Worm (Caenorhabditis elegans): Measurements from ENCODE around the gene ZK856.5.
A peak's percentile ranks its signal among the peaks of the same experiment; 100 is the strongest.

The ZK856.5 gene

DNA sequence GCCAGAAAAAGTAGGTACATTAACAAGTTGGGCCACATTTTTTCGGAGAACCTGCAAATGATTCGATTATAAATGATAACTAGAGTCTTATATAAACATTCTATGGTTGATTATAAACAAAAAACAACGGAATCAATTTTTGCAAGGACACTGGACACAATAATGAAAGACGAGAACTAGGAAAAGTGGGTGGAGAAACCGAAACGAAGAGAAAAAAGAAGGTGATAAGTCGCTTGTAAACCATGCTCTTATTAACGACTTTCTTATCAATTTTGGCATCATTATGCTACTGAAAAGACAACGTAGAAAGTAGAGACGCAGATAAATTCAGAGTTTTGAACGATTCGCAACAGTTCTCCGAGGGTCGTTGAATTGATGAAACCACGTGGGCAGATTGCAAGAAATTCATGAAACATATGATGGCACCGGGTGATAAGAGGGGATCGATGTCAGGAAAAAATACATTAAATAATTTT, at the start of gene ZK856.5:
TSS of gene ZK856.5 (minus strand) at position 51 of the 476 bp plus-strand sequence.
- no peak for TF ChIP-seq mep-1 (tag; optimal IDR thresholded peaks at IDR 0.05)
- TF ChIP-seq pha-4 (tag; optimal IDR thresholded peaks at IDR 0.05), result no peak
- TF ChIP-seq bed-3 (GFP tag; optimal IDR thresholded peaks at IDR 0.05), result no peak
- TF ChIP-seq unc-39 (tag; optimal IDR thresholded peaks at IDR 0.05), result no peak
- no peak for TF ChIP-seq snpc-4 (tag; optimal IDR thresholded peaks at IDR 0.05)
- no peak for TF ChIP-seq zip-8 (tag; optimal IDR thresholded peaks at IDR 0.05)
- no peak for TF ChIP-seq elt-1 (tag; optimal IDR thresholded peaks at IDR 0.05; ENCODE audit: borderline replicate concordance, insufficient read depth)
- TF ChIP-seq mab-5 (tag; optimal IDR thresholded peaks at IDR 0.05), result no peak
- no peak for TF ChIP-seq blmp-1 (tag; optimal IDR thresholded peaks at IDR 0.05)
- TF ChIP-seq mls-2 (tag; optimal IDR thresholded peaks at IDR 0.05), result no peak
- TF ChIP-seq nhr-2 (tag; optimal IDR thresholded peaks at IDR 0.05), result no peak
- no peak for TF ChIP-seq elt-3 (tag; optimal IDR thresholded peaks at IDR 0.05)
- TF ChIP-seq unc-120 (tag; optimal IDR thresholded peaks at IDR 0.05; ENCODE audit: poor library complexity, severe bottlenecking), result no peak

DNA sequence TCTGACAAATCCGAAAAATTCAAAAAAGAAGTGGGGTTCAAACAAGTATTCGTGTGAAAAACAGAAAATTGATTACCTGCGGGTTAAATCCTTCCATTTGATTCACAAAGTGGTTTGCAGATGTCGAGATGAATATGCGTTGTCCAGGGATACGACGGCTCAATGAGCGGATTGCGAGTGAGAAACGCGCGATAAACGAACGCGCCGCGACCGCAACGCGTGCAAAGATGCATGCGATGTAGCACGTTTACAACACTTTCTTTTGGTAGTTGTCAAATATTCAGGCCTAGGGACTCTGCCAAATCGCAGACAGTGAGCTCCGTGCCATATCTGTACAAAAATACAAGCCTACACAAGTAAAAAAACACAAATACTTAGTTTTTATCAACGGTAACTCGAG, 48.7 kb upstream of the ZK856.5 start, which contains the start of gene fubl-1:
TSS of gene fubl-1 (minus strand) at position 202 of the 400 bp plus-strand sequence.
- peak; percentile 42 for TF ChIP-seq mep-1 (tag; optimal IDR thresholded peaks at IDR 0.05)
- peak; percentile 31 for TF ChIP-seq lsy-2 (tag; optimal IDR thresholded peaks at IDR 0.05)
- TF ChIP-seq ces-1 (GFP tag; optimal IDR thresholded peaks at IDR 0.05), result peak; percentile 7
- TF ChIP-seq ceh-43 (GFP tag; optimal IDR thresholded peaks at IDR 0.05), result no peak
- peak; percentile 8 for TF ChIP-seq pha-4 (tag; optimal IDR thresholded peaks at IDR 0.05)
- peak; percentile 2 for TF ChIP-seq lin-13 (tag; optimal IDR thresholded peaks at IDR 0.05)
- TF ChIP-seq snpc-4 (tag; optimal IDR thresholded peaks at IDR 0.05), result no peak
- TF ChIP-seq mls-2 (tag; optimal IDR thresholded peaks at IDR 0.05), result no peak
- no peak for TF ChIP-seq nhr-2 (tag; optimal IDR thresholded peaks at IDR 0.05)
- TF ChIP-seq unc-62 (GFP tag; optimal IDR thresholded peaks at IDR 0.05), result no peak
- TF ChIP-seq sptf-1 (tag; optimal IDR thresholded peaks at IDR 0.05), result peak; percentile 46

DNA sequence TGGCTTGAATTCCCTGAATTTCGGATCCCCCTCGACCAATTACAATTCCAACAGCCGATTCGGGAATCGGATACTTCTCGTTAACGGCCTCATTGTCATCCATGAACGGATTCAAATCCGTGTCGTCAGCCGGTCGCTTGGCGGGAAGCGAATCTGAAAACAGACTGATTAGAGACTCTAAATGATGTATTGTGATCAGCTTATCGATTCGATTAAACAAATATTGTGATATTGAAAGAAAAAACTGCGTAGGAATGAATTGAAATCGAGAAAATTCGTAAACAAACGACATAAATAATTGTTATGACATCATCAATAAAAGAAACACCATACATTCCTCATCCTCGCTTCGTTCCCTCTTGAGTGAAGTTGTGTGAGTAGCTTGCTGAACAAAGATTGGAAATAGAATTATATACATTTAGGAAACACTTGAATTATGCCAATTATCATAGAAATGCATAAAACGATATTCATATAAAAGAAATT, 48.1 kb upstream of the ZK856.5 start:
- no peak for TF ChIP-seq flh-1 (GFP tag; optimal IDR thresholded peaks at IDR 0.05)
- no peak for TF ChIP-seq nhr-28 (tag; optimal IDR thresholded peaks at IDR 0.05)
- TF ChIP-seq ceh-43 (GFP tag; optimal IDR thresholded peaks at IDR 0.05), result no peak
- TF ChIP-seq nhr-2 (tag; optimal IDR thresholded peaks at IDR 0.05), result no peak
- TF ChIP-seq drap-1 (GFP tag; optimal IDR thresholded peaks at IDR 0.05), result no peak
- no peak for TF ChIP-seq ces-1 (GFP tag; optimal IDR thresholded peaks at IDR 0.05)
- TF ChIP-seq mls-2 (tag; optimal IDR thresholded peaks at IDR 0.05), result no peak
- TF ChIP-seq nhr-12 (tag; optimal IDR thresholded peaks at IDR 0.05), result no peak
- no peak for TF ChIP-seq pha-4 (tag; optimal IDR thresholded peaks at IDR 0.05)
- no peak for TF ChIP-seq hlh-1 (tag; optimal IDR thresholded peaks at IDR 0.05)
- no peak for TF ChIP-seq elt-1 (tag; optimal IDR thresholded peaks at IDR 0.05; ENCODE audit: borderline replicate concordance, insufficient read depth)
- no peak for TF ChIP-seq unc-39 (tag; optimal IDR thresholded peaks at IDR 0.05)
- TF ChIP-seq unc-120 (tag; optimal IDR thresholded peaks at IDR 0.05; ENCODE audit: poor library complexity, severe bottlenecking), result no peak
- no peak for TF ChIP-seq nhr-237 (tag; optimal IDR thresholded peaks at IDR 0.05)
- no peak for TF ChIP-seq unc-62 (GFP tag; optimal IDR thresholded peaks at IDR 0.05)
- no peak for TF ChIP-seq ztf-11 (tag; optimal IDR thresholded peaks at IDR 0.05)
- no peak for TF ChIP-seq ceh-39 (tag; optimal IDR thresholded peaks at IDR 0.05)
- no peak for TF ChIP-seq bed-3 (GFP tag; optimal IDR thresholded peaks at IDR 0.05)
- TF ChIP-seq M03D4.4 (tag; optimal IDR thresholded peaks at IDR 0.05), result no peak
- no peak for TF ChIP-seq zip-8 (tag; optimal IDR thresholded peaks at IDR 0.05)

DNA sequence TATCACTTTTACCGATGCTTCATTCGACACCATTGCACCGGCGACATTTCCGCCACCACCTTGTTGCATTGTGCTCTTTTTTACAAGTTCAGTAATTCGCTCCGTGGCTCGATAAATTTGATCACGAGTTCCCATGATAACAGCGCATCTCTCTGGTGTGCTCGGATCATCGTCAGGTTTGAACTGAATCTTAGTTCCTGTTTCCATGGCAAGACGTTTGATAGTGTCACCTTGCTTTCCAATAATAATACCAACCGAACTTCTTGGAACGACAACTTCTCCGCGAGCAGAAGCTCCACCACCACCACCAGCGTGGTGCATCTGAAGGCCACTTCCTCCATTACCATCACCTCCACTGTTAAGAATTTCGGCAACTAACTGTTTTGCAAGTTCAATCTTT, 47.2 kb upstream of the ZK856.5 start:
- TF ChIP-seq lsy-2 (tag; optimal IDR thresholded peaks at IDR 0.05) (no peak), sptf-1 (tag; optimal IDR thresholded peaks at IDR 0.05) (no peak), nhr-2 (tag; optimal IDR thresholded peaks at IDR 0.05) (no peak), ham-2 (GFP tag; optimal IDR thresholded peaks at IDR 0.05) (no peak), unc-39 (tag; optimal IDR thresholded peaks at IDR 0.05) (no peak), mls-2 (tag; optimal IDR thresholded peaks at IDR 0.05) (no peak), ceh-39 (tag; optimal IDR thresholded peaks at IDR 0.05) (no peak), unc-62 (GFP tag; optimal IDR thresholded peaks at IDR 0.05) (no peak), tbx-8 (GFP tag; optimal IDR thresholded peaks at IDR 0.05) (no peak), snpc-4 (tag; optimal IDR thresholded peaks at IDR 0.05) (no peak), elt-3 (tag; optimal IDR thresholded peaks at IDR 0.05) (no peak)

DNA sequence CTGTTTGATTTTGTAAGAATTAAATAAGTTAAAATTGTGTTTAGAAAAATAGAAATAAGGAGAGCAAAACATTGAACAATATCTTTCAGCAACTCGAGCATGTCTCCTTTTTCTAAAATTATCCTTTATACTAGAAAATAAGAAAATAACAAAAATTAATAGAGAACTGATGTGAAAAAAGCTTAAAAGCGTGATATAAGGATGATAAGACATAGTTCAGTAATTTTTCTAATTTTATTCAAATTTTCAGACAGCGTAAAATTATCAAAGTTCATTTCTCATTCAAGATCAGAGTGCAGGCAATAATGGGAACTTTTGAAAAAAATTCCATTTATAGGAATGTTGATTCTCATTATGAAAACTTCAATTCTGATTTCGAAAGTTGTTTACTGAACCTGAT, 43.4 kb upstream of the ZK856.5 start, which contains the start of gene str-182:
TSS of gene str-182 (minus strand) at position 101 of the 400 bp plus-strand sequence.
- TF ChIP-seq zip-8 (tag; optimal IDR thresholded peaks at IDR 0.05) (no peak), unc-62 (GFP tag; optimal IDR thresholded peaks at IDR 0.05) (no peak), hlh-1 (tag; optimal IDR thresholded peaks at IDR 0.05) (no peak), bed-3 (GFP tag; optimal IDR thresholded peaks at IDR 0.05) (no peak)
